Worm (Caenorhabditis elegans) whole organism, L2 larva: ENCODE data around the gene lpr-4.

ENCODE experiments used
- ceh-16 ChIP-seq: fragments of 150-350 bp; optimal IDR thresholded peaks from 2 replicates; lab custom pipeline; 2014; ENCODE audit warnings: missing biosample characterization, missing genetic modification characterization
- lsy-2 ChIP-seq, 2 experiments: fragments of 150-350 bp in 1 of 2; sonication (generic microtip) in 1 of 2; optimal IDR thresholded peaks; 2 replicates each; lab custom pipeline; 2014 to 2017; ENCODE audit warnings: missing biosample characterization in 2 of 2, missing genetic modification characterization in 2 of 2
- nhr-77 ChIP-seq: fragments of 150-350 bp; optimal IDR thresholded peaks from 2 replicates; lab custom pipeline; 2014; ENCODE audit warnings: missing biosample characterization, missing genetic modification characterization

ce11 chrX:11072701-11073100, 7.8 kb downstream of the lpr-4 start:
- TF ChIP-seq ceh-16 (no peak), nhr-77 (tag; lab: Kevin White, UChicago) (no peak), lsy-2 (tag; optimal IDR thresholded peaks at IDR 0.05; lab: Kevin White, UChicago) (no peak)
